Comparison of ENCODE assay signal across 1 fruit fly cellular context in the genomic region with DNA sequence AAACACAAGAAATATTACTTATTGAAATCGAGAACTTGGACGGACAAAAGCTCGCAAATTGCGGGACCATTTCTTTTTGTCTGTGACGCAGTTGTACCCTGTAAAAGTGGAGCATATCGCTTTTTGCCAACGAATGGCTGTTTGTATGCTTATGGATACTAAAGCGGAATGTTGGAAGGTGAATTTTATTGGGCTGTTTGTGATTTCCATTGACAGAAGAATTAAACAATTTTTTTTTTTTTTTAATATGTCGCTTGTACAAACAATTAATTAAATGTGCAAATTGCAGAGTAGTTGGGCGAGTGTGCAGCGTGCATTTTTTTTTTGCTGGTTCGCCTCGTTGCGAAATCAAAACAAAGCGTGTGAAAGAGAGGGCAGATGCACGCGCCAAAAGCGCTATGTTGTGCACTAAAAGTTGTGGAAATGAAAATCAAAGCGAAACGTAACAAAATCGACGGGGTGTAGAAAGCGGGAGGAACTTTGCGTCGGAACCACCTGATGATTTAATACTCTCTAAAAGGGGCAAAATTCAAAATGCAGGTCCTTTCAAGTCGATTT.
TF ChIP-seq lines count a peak whose summit lies in the region.

No protein-coding gene starts in this region.

TF ChIP-seq in whole organism, embryonic, 481 proteins besides CTCF, POLR2A, EP300 and RAD21 (continued from another document):
- TF ChIP-seq CG14710 (tag; optimal IDR thresholded peaks at IDR 0.05; lab: Kevin White, UChicago) (no peak), gsb (GFP tag; IDR thresholded peaks at IDR 0.05; lab: Robert Waterston, UW) (no peak), vnd (GFP tag; IDR thresholded peaks at IDR 0.05; lab: Robert Waterston, UW; ENCODE audit: partially characterized antibody) (no peak), nom (GFP tag; optimal IDR thresholded peaks at IDR 0.05; lab: Kevin White, UChicago) (peak; percentile 4), lab (GFP tag; optimal IDR thresholded peaks at IDR 0.05; lab: Kevin White, UChicago) (peak; percentile 14), CG7963 (GFP tag; IDR thresholded peaks at IDR 0.05; lab: Robert Waterston, UW; ENCODE audit: partially characterized antibody) (no peak), nau (GFP tag; optimal IDR thresholded peaks at IDR 0.05; lab: Kevin White, UChicago) (no peak), amos (GFP tag; IDR thresholded peaks at IDR 0.05; lab: Robert Waterston, UW; ENCODE audit: partially characterized antibody) (no peak), lbe (GFP tag; optimal IDR thresholded peaks at IDR 0.05; lab: Kevin White, UChicago) (peak; percentile 80), E2f2 (GFP tag; IDR thresholded peaks at IDR 0.05; lab: Robert Waterston, UW) (no peak; the same call in 1 of the 2 replicates), Deaf1 (tag; optimal IDR thresholded peaks at IDR 0.05; lab: Kevin White, UChicago) (no peak), H2.0 (GFP tag; IDR thresholded peaks at IDR 0.05; lab: Robert Waterston, UW) (0 out of 2 replicates have a peak, but pooled peaks have one; percentile 16), CG2120 (GFP tag; optimal IDR thresholded peaks at IDR 0.05; lab: Kevin White, UChicago) (peak; percentile 35), Dip2 (GFP tag; IDR thresholded peaks at IDR 0.05; lab: Robert Waterston, UW) (no peak), CG11504 (tag; optimal IDR thresholded peaks at IDR 0.05; lab: Kevin White, UChicago) (peak; percentile 33), CG9215 (GFP tag; IDR thresholded peaks at IDR 0.05; lab: Robert Waterston, UW) (no peak), tin (GFP tag; optimal IDR thresholded peaks at IDR 0.05; lab: Kevin White, UChicago) (no peak), CG3163 (GFP tag; optimal IDR thresholded peaks at IDR 0.05; lab: Kevin White, UChicago) (no peak), pum (GFP tag; optimal IDR thresholded peaks at IDR 0.05; lab: Kevin White, UChicago) (no peak), ttk (GFP tag; IDR thresholded peaks at IDR 0.05; lab: Robert Waterston, UW) (no peak), CG18619 (GFP tag; optimal IDR thresholded peaks at IDR 0.05; lab: Kevin White, UChicago) (no peak), Nf-YC (tag; optimal IDR thresholded peaks at IDR 0.05; lab: Kevin White, UChicago) (no peak), salm (tag; optimal IDR thresholded peaks at IDR 0.05; lab: Kevin White, UChicago) (no peak), ind (GFP tag; optimal IDR thresholded peaks at IDR 0.05; lab: Kevin White, UChicago) (peak; percentile 1), pan (optimal IDR thresholded peaks at IDR 0.05; lab: Kevin White, UChicago) (no peak), pan (GFP tag; optimal IDR thresholded peaks at IDR 0.05 in 1 of 2, IDR thresholded peaks at IDR 0.05 in 1 of 2) (peak in 1 of 2 experiments; percentile 29), CG2199 (GFP tag; IDR thresholded peaks at IDR 0.05; lab: Robert Waterston, UW) (no peak)
